Fruit fly (Drosophila melanogaster) whole organism, wandering third instar larva: ENCODE data around the gene oc.

Source experiments
- CG9705 ChIP-seq: fragments of 200-800 bp; sonication (Bioruptor generic); optimal IDR thresholded peaks from 2 replicates; lab custom pipeline; 2018; ENCODE audit warnings: missing biosample characterization, mild to moderate bottlenecking, missing genetic modification characterization
- CrebA ChIP-seq: fragments of 200-800 bp; sonication (Bioruptor generic); optimal IDR thresholded peaks from 2 replicates; lab custom pipeline; 2016; ENCODE audit warnings: missing biosample characterization, mild to moderate bottlenecking, missing genetic modification characterization, borderline replicate concordance
- Dfd ChIP-seq: fragments of >200 bp; optimal IDR thresholded peaks from 2 replicates; lab custom pipeline; 2017; ENCODE audit warnings: missing biosample characterization, missing genetic modification characterization
- Dif ChIP-seq: fragments of 200-275, 200-300 bp; sonication (Bioruptor generic); optimal IDR thresholded peaks from 2 replicates; lab custom pipeline; 2018; ENCODE audit warnings: missing biosample characterization, missing genetic modification characterization; ENCODE audit not compliant: partially characterized antibody
- GATAd ChIP-seq: sonication (Bioruptor generic); optimal IDR thresholded peaks from 2 replicates; lab custom pipeline; 2016; ENCODE audit warnings: missing biosample characterization, missing genetic modification characterization
- HLH106 ChIP-seq: fragments of 200-800 bp; optimal IDR thresholded peaks from 3 replicates; lab custom pipeline; 2019; ENCODE audit warnings: missing biosample characterization, mild to moderate bottlenecking, missing genetic modification characterization, moderate library complexity
- Hnf4 ChIP-seq: fragments of 200-800 bp; sonication (Bioruptor generic); optimal IDR thresholded peaks from 2 replicates; lab custom pipeline; 2016; ENCODE audit warnings: missing biosample characterization, mild to moderate bottlenecking, missing genetic modification characterization
- Hr78 ChIP-seq: fragments of >200 bp; optimal IDR thresholded peaks from 2 replicates; lab custom pipeline; 2017; ENCODE audit warnings: missing biosample characterization, missing genetic modification characterization
- Mio ChIP-seq: sonication (Bioruptor generic); optimal IDR thresholded peaks from 2 replicates; lab custom pipeline; 2016; ENCODE audit warnings: missing biosample characterization, missing genetic modification characterization
- N ChIP-seq: fragments of >200 bp; optimal IDR thresholded peaks from 2 replicates; lab custom pipeline; 2018; ENCODE audit warnings: missing biosample characterization, missing external identifiers, missing genetic modification characterization
- OdsH ChIP-seq: fragments of 200-800 bp; sonication (Bioruptor generic); optimal IDR thresholded peaks from 2 replicates; lab custom pipeline; 2016; ENCODE audit warnings: missing biosample characterization, mild to moderate bottlenecking, missing genetic modification characterization
- Rel ChIP-seq, 2 experiments: fragments of 200-800 bp; sonication (Bioruptor generic) in 1 of 2; optimal IDR thresholded peaks; 2 replicates in 1 of 2; 3 replicates in 1 of 2; lab custom pipeline; 2016 to 2019; ENCODE audit warnings: mild to moderate bottlenecking in 2 of 2, missing biosample characterization in 2 of 2, missing genetic modification characterization in 2 of 2, moderate library complexity in 1 of 2
- brk ChIP-seq: fragments of 200-800 bp; sonication (Bioruptor generic); optimal IDR thresholded peaks from 2 replicates; lab custom pipeline; 2016; ENCODE audit warnings: missing biosample characterization, mild to moderate bottlenecking, missing genetic modification characterization
- dl ChIP-seq, 2 experiments: fragments of 175-275, 200-275 bp in 1 of 2; fragments of 200-275 bp in 1 of 2; sonication (Bioruptor generic); optimal IDR thresholded peaks; lab custom pipeline; 2018; ENCODE audit warnings: mild to moderate bottlenecking in 2 of 2, missing biosample characterization in 2 of 2, missing genetic modification characterization in 2 of 2, moderate library complexity in 2 of 2; ENCODE audit not compliant: partially characterized antibody in 2 of 2, insufficient read depth in 1 of 2
- dmrt93B ChIP-seq: fragments of 200-800 bp; sonication (Bioruptor generic); optimal IDR thresholded peaks from 2 replicates; lab custom pipeline; 2018; ENCODE audit warnings: missing biosample characterization, mild to moderate bottlenecking, missing genetic modification characterization
- dsf ChIP-seq: sonication (Bioruptor generic); optimal IDR thresholded peaks from 2 replicates; lab custom pipeline; 2016; ENCODE audit warnings: missing biosample characterization, missing genetic modification characterization, borderline replicate concordance
- ey ChIP-seq: fragments of 200-800 bp; sonication (Bioruptor generic); optimal IDR thresholded peaks from 2 replicates; lab custom pipeline; 2016; ENCODE audit warnings: missing biosample characterization, missing genetic modification characterization
- fru ChIP-seq: fragments of 200-800 bp; sonication (Bioruptor generic); optimal IDR thresholded peaks from 3 replicates; lab custom pipeline; 2016; ENCODE audit warnings: missing biosample characterization, mild to moderate bottlenecking, missing genetic modification characterization
- h ChIP-seq: fragments of 200-800 bp; sonication (Bioruptor generic); optimal IDR thresholded peaks from 3 replicates; lab custom pipeline; 2016; ENCODE audit warnings: missing biosample characterization, mild to moderate bottlenecking, missing genetic modification characterization
- jim ChIP-seq: fragments of 175-275, 200-325 bp; sonication (Bioruptor generic); optimal IDR thresholded peaks from 2 replicates; lab custom pipeline; 2016; ENCODE audit warnings: missing biosample characterization, mild to moderate bottlenecking, missing genetic modification characterization
- pan ChIP-seq: fragments of >200 bp; optimal IDR thresholded peaks from 2 replicates; lab custom pipeline; 2017
- sage ChIP-seq: fragments of 200-800 bp; sonication (Bioruptor generic); optimal IDR thresholded peaks from 2 replicates; lab custom pipeline; 2016; ENCODE audit warnings: missing biosample characterization, mild to moderate bottlenecking, missing genetic modification characterization
- sv ChIP-seq: fragments of 200-800 bp; sonication (Bioruptor generic); optimal IDR thresholded peaks from 3 replicates; lab custom pipeline; 2016; ENCODE audit warnings: missing biosample characterization, missing genetic modification characterization
- tai ChIP-seq: sonication (Bioruptor generic); optimal IDR thresholded peaks from 2 replicates; lab custom pipeline; 2016; ENCODE audit warnings: missing biosample characterization, missing genetic modification characterization
- woc ChIP-seq: sonication (Bioruptor generic); optimal IDR thresholded peaks from 2 replicates; lab custom pipeline; 2016; ENCODE audit warnings: missing biosample characterization, mild to moderate bottlenecking, missing genetic modification characterization

Gene oc

dm6 chrX:8656550-8657431 lies 6.3 kb upstream of the oc start (continued):
- TF ChIP-seq CrebA (GFP tag; lab: Kevin White, UChicago) (no peak), h (GFP tag; lab: Kevin White, UChicago) (peak; percentile 59), dmrt93B (GFP tag; lab: Kevin White, UChicago) (peak; percentile 47), Rel (GFP tag; optimal IDR thresholded peaks at IDR 0.05; lab: Kevin White, UChicago) (no peak), Rel (tag; optimal IDR thresholded peaks at IDR 0.05; lab: Kevin White, UChicago) (peak; percentile 3), Mio (GFP tag; lab: Kevin White, UChicago) (no peak)
- TF ChIP-seq, all 38 proteins: peak for 18

- TF ChIP-seq woc (GFP tag; lab: Kevin White, UChicago): no peak
- no peak for TF ChIP-seq sage
- no peak for TF ChIP-seq tai (GFP tag; lab: Kevin White, UChicago)
- TF ChIP-seq fru (GFP tag; lab: Kevin White, UChicago): no peak
- no peak for TF ChIP-seq sv (GFP tag; lab: Kevin White, UChicago)
- no peak for TF ChIP-seq Hnf4 (GFP tag; lab: Kevin White, UChicago)
- no peak for TF ChIP-seq dl (GFP tag; optimal IDR thresholded peaks at IDR 0.05; lab: Kevin White, UChicago; ENCODE audit: insufficient read depth in 1 of 2, partially characterized antibody in 2 of 2)
- TF ChIP-seq ey (GFP tag; lab: Kevin White, UChicago): no peak
- no peak for TF ChIP-seq dsf (GFP tag; lab: Kevin White, UChicago)
- no peak for TF ChIP-seq N (GFP tag; lab: Kevin White, UChicago)
- no peak for TF ChIP-seq Mio (GFP tag; lab: Kevin White, UChicago)
- TF ChIP-seq Hr78: no peak
- no peak for TF ChIP-seq Dif (GFP tag; lab: Kevin White, UChicago)
- TF ChIP-seq HLH106 (tag; lab: Kevin White, UChicago): no peak
- TF ChIP-seq pan: no peak
- TF ChIP-seq OdsH (GFP tag; lab: Kevin White, UChicago): no peak
- no peak for TF ChIP-seq CG9705 (GFP tag; lab: Kevin White, UChicago)
These were observed 4.7 kb upstream of the oc start for dm6 chrX:8655228-8655627.

DNA sequence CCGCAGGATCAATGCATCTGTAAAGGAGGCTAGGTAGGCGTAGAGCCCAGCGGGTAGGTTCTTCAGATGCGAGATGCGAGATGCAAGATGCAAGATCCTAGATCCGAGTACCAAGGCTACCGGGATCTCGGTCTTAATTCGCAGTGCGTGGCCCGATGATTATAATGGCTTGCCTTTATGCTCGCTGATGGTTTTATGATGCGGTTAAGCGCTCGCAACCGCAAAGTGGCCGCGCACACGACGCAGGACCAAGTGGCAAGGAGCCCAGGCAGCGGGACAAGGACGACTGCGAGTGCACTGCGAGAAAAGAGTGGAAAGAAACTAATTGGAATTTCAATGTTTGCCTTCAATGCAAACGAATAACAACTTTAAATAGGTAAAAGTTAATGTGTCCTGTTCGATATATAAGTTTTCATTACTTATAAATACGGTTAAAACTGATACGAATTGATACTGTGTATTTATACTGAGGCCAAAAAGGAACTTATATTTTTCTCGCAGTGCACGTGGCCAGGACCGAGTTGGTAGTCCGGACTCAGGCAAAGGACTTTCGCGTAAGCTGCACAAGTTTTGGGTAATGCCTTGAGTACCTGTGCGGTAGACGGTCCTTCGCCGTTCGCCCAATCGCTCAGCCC lies 3.6 kb upstream of the oc start:
- no peak for TF ChIP-seq dl (GFP tag; optimal IDR thresholded peaks at IDR 0.05; lab: Kevin White, UChicago; ENCODE audit: insufficient read depth in 1 of 2, partially characterized antibody in 2 of 2)
- TF ChIP-seq brk (GFP tag; lab: Kevin White, UChicago): no peak
- TF ChIP-seq fru (GFP tag; lab: Kevin White, UChicago): no peak
- TF ChIP-seq GATAd (GFP tag; lab: Kevin White, UChicago): no peak
- TF ChIP-seq, all 38 proteins: peak for 0

- no peak for TF ChIP-seq HLH106 (tag; lab: Kevin White, UChicago)
- TF ChIP-seq sage: no peak
- no peak for TF ChIP-seq N (GFP tag; lab: Kevin White, UChicago)
- TF ChIP-seq jim (GFP tag; lab: Kevin White, UChicago): no peak
- TF ChIP-seq tai (GFP tag; lab: Kevin White, UChicago): no peak
- peak; percentile 4 for TF ChIP-seq Dfd (GFP tag; lab: Kevin White, UChicago)
These were observed 9.8 kb downstream of the oc start for dm6 chrX:8640636-8641216.

DNA sequence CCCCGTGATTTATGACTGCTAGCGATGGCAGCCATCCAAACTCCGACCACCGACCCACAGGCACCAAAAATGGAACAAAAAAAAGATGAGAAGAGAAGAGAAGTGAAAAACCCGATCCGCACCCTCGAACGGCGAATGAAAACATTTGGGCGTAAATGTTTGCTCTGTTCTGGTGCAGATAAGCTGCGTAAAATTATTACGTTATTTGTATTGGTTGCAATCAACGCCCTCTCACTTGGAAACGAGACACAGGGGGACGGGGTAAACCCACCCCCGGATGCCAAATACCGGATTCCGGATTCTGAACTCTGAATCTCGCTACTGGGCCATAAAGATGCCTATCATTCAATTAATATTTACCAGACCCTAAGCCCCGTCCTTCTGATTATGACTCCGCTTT lies 13.5 kb downstream of the oc start:
- TF ChIP-seq CG9705 (GFP tag; lab: Kevin White, UChicago): no peak
